Fruit fly (Drosophila melanogaster): ENCODE measurements around the gene mRpS6.
A peak's percentile ranks its signal among the peaks of the same experiment; 100 is the strongest.

mRpS6 gene

DNA sequence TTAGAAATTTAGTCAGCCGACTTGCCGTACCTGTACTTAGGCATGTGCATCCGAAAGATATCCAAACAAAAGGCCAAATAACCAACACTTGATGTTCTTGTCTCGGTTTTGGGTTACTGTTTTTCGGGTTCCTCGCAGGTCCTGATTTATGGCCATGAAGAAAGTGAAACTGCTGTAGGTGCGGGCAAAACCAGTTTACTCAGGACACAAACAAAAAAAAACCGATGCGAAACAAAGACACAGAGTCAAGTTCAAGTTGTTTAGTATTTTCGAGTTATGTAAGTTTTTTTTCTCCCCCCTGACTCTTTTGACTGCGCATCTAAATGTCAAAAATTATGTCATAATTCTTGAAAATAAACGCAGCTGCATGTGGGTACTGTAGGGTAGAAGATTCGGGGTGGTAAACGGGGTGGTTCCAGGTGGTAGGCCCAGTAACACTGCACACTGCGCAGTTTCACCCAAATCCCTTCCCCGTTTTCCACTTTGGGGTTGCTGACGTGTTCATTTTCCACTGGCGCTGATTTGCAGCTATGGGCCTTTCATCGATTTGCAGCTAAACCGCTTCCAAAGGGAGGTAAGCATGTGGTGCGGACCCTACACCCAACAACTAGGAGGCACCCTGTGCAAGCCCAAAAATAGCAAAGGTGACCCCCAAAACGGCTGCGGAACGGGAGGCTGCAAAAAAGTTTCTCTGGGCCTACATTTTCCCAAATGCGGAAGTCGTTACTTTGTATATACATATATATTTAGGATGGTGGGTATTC lies 45.0 kb downstream of the mRpS6 start (continued):
- TF ChIP-seq bbx (GFP tag; IDR thresholded peaks at IDR 0.05; ENCODE audit: partially characterized antibody) (no peak), sqz (GFP tag; optimal IDR thresholded peaks at IDR 0.05) (peak; percentile 46), NK7.1 (GFP tag; optimal IDR thresholded peaks at IDR 0.05) (no peak), pros (GFP tag; optimal IDR thresholded peaks at IDR 0.05) (peak; percentile 48), CG3838 (GFP tag; optimal IDR thresholded peaks at IDR 0.05) (no peak), caup (GFP tag; optimal IDR thresholded peaks at IDR 0.05; ENCODE audit: severe bottlenecking) (no peak), CG4617 (GFP tag; optimal IDR thresholded peaks at IDR 0.05; ENCODE audit: borderline replicate concordance) (no peak), CHES-1-like (GFP tag; optimal IDR thresholded peaks at IDR 0.05) (no peak), wor (GFP tag; IDR thresholded peaks at IDR 0.05) (no peak), Sin3A (optimal IDR thresholded peaks at IDR 0.05) (no peak), CG11560 (tag; IDR thresholded peaks at IDR 0.05) (no peak), CG15269 (tag; optimal IDR thresholded peaks at IDR 0.05) (no peak), pfk (GFP tag; optimal IDR thresholded peaks at IDR 0.05) (no peak), chif (GFP tag; optimal IDR thresholded peaks at IDR 0.05) (no peak), seq (GFP tag; IDR thresholded peaks at IDR 0.05) (no peak), mirr (GFP tag; optimal IDR thresholded peaks at IDR 0.05) (no peak), CG3407 (GFP tag; optimal IDR thresholded peaks at IDR 0.05) (no peak), abd-A (tag; optimal IDR thresholded peaks at IDR 0.05) (peak; percentile 61), Chrac-16 (GFP tag; optimal IDR thresholded peaks at IDR 0.05) (no peak), tna (GFP tag; IDR thresholded peaks at IDR 0.05; ENCODE audit: partially characterized antibody) (no peak), onecut (GFP tag; IDR thresholded peaks at IDR 0.05) (peak; percentile 66), Bgb (GFP tag; IDR thresholded peaks at IDR 0.05; ENCODE audit: partially characterized antibody) (no peak), CG10209 (GFP tag; optimal IDR thresholded peaks at IDR 0.05) (no peak), lbe (GFP tag; optimal IDR thresholded peaks at IDR 0.05) (no peak), CG6813 (GFP tag; optimal IDR thresholded peaks at IDR 0.05) (no peak), dmrt99B (tag; optimal IDR thresholded peaks at IDR 0.05) (no peak), CG13894 (tag; optimal IDR thresholded peaks at IDR 0.05) (peak; percentile 58), ash1 (GFP tag; optimal IDR thresholded peaks at IDR 0.05) (no peak), tx (GFP tag; optimal IDR thresholded peaks at IDR 0.05) (no peak), Pdp1 (GFP tag; optimal IDR thresholded peaks at IDR 0.05) (peak in 1 of 2 experiments; percentile 74), CG8290 (GFP tag; optimal IDR thresholded peaks at IDR 0.05) (no peak), CG8290 (tag; optimal IDR thresholded peaks at IDR 0.05) (peak in 1 of 2 experiments; percentile 1), CG12236 (GFP tag; optimal IDR thresholded peaks at IDR 0.05) (no peak), CG17359 (tag; optimal IDR thresholded peaks at IDR 0.05) (no peak), Rfx (GFP tag; IDR thresholded peaks at IDR 0.05) (0 out of 2 replicates have a peak, but pooled peaks have one; percentile 12), Med (GFP tag) (peak; percentile 6), HHEX (GFP tag; optimal IDR thresholded peaks at IDR 0.05) (no peak), CG5245 (GFP tag; optimal IDR thresholded peaks at IDR 0.05) (no peak)

DNA sequence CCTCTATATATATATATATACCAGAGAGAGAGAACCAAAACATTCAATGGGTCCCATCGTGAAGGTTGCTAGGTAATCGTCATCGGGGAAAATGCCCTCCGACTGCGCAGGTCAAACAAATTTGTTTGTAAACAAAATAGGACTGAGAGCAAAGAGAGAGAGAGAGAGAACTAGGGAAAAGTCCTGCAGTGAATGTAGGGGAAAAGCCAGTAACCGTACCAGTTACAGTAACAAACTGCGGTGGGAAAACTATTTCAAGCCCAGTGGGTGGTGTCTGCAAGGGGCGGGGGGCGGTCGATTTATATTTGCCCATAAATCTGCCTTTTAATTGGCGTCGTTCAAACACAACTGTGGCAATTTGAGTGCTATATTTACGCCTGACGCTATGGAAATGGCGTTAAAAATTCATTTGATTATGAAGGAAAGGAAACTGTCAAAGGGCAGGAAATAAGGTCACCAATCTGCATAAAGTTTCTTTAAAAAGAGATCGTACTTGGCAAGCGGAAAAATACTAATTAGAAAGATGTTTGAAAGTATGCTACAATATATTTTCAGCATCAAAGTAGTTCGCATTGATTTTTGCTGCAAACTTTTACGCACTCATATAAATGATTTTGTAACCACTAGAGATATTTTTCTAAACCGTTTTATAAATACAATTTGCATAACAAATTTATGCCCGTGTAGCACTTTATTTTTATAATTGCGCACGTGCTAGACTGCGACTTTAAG lies 45.7 kb downstream of the mRpS6 start:
- peak; percentile 36 for TF ChIP-seq onecut (GFP tag; IDR thresholded peaks at IDR 0.05)
- TF ChIP-seq sima (GFP tag; optimal IDR thresholded peaks at IDR 0.05), result no peak
- peak; percentile 99 for TF ChIP-seq CG17612 (GFP tag; IDR thresholded peaks at IDR 0.05)
- TF ChIP-seq chif (GFP tag; optimal IDR thresholded peaks at IDR 0.05), result no peak
- TF ChIP-seq CG9727 (GFP tag; optimal IDR thresholded peaks at IDR 0.05), result no peak
- TF ChIP-seq tgo (GFP tag; IDR thresholded peaks at IDR 0.05), result no peak
- TF ChIP-seq CG17802 (tag; optimal IDR thresholded peaks at IDR 0.05), result no peak
- no peak for TF ChIP-seq HLHmδ (GFP tag; optimal IDR thresholded peaks at IDR 0.05)
- peak; percentile 63 for TF ChIP-seq ewg (GFP tag; optimal IDR thresholded peaks at IDR 0.05)
- TF ChIP-seq chinmo (GFP tag; IDR thresholded peaks at IDR 0.05; ENCODE audit: partially characterized antibody), result peak; percentile 48; the same call in 1 of the 4 replicates
- no peak for TF ChIP-seq CG7839 (tag; optimal IDR thresholded peaks at IDR 0.05)
- peak; percentile 98 for TF ChIP-seq CG8290 (GFP tag; optimal IDR thresholded peaks at IDR 0.05)
- TF ChIP-seq CG8290 (tag; optimal IDR thresholded peaks at IDR 0.05), result peak; percentile 48 to 96
- TF ChIP-seq Eip74EF (GFP tag; optimal IDR thresholded peaks at IDR 0.05), result no peak
